Fruit fly (Drosophila melanogaster): ENCODE results near the gene Vsp37A.

Gene Vsp37A

dm6 chrX:621132-621555 is at the start of gene Vsp37A, which contains the start of gene CG13365:
Vsp37A (plus strand) TSS chrX:621530.
CG13365 (minus strand) TSS chrX:621215.
- no peak for TF ChIP-seq h (optimal IDR thresholded peaks at IDR 0.05)
- no peak for TF ChIP-seq Sin3A (optimal IDR thresholded peaks at IDR 0.05)

- no peak for TF ChIP-seq insv (optimal IDR thresholded peaks at IDR 0.05)
- no peak for TF ChIP-seq psq (optimal IDR thresholded peaks at IDR 0.05)
- no peak for TF ChIP-seq Myc (optimal IDR thresholded peaks at IDR 0.05)
- no peak for TF ChIP-seq h (optimal IDR thresholded peaks at IDR 0.05)
- no peak for TF ChIP-seq ttk (optimal IDR thresholded peaks at IDR 0.05)
- no peak for TF ChIP-seq Sin3A (optimal IDR thresholded peaks at IDR 0.05)
Observed at dm6 chrX:580635-581034, 40.7 kb upstream of the Vsp37A start.

dm6 chrX:581825-582224 is 39.5 kb upstream of the Vsp37A start, which contains the start of gene vnd:
vnd (plus strand) TSS chrX:582121.
- TF ChIP-seq Myc (optimal IDR thresholded peaks at IDR 0.05), result no peak
- TF ChIP-seq psq (optimal IDR thresholded peaks at IDR 0.05), result no peak
- TF ChIP-seq Sin3A (optimal IDR thresholded peaks at IDR 0.05), result no peak
- no peak for TF ChIP-seq ttk (optimal IDR thresholded peaks at IDR 0.05)
- no peak for TF ChIP-seq insv (optimal IDR thresholded peaks at IDR 0.05)
- TF ChIP-seq h (optimal IDR thresholded peaks at IDR 0.05), result no peak

dm6 chrX:588941-589340 is 32.4 kb upstream of the Vsp37A start:
- TF ChIP-seq insv (optimal IDR thresholded peaks at IDR 0.05), result no peak
- no peak for TF ChIP-seq h (optimal IDR thresholded peaks at IDR 0.05)
- TF ChIP-seq psq (optimal IDR thresholded peaks at IDR 0.05), result no peak
- no peak for TF ChIP-seq Sin3A (optimal IDR thresholded peaks at IDR 0.05)
- no peak for TF ChIP-seq Myc (optimal IDR thresholded peaks at IDR 0.05)
- no peak for TF ChIP-seq ttk (optimal IDR thresholded peaks at IDR 0.05)

- no peak for TF ChIP-seq ttk (optimal IDR thresholded peaks at IDR 0.05)
- no peak for TF ChIP-seq h (optimal IDR thresholded peaks at IDR 0.05)
- no peak for TF ChIP-seq Myc (optimal IDR thresholded peaks at IDR 0.05)
- TF ChIP-seq Sin3A (optimal IDR thresholded peaks at IDR 0.05), result no peak
- no peak for TF ChIP-seq psq (optimal IDR thresholded peaks at IDR 0.05)
- TF ChIP-seq insv (optimal IDR thresholded peaks at IDR 0.05), result no peak
Observed at dm6 chrX:590479-590878, 30.9 kb upstream of the Vsp37A start.

dm6 chrX:592588-593288 is 28.6 kb upstream of the Vsp37A start:
- TF ChIP-seq psq (optimal IDR thresholded peaks at IDR 0.05) (no peak), ttk (optimal IDR thresholded peaks at IDR 0.05) (no peak), Myc (optimal IDR thresholded peaks at IDR 0.05) (no peak), Sin3A (optimal IDR thresholded peaks at IDR 0.05) (no peak), insv (optimal IDR thresholded peaks at IDR 0.05) (no peak), h (optimal IDR thresholded peaks at IDR 0.05) (no peak)

dm6 chrX:597057-597456 is 24.3 kb upstream of the Vsp37A start:
- TF ChIP-seq insv (optimal IDR thresholded peaks at IDR 0.05) (no peak), ttk (optimal IDR thresholded peaks at IDR 0.05) (no peak)

DNA sequence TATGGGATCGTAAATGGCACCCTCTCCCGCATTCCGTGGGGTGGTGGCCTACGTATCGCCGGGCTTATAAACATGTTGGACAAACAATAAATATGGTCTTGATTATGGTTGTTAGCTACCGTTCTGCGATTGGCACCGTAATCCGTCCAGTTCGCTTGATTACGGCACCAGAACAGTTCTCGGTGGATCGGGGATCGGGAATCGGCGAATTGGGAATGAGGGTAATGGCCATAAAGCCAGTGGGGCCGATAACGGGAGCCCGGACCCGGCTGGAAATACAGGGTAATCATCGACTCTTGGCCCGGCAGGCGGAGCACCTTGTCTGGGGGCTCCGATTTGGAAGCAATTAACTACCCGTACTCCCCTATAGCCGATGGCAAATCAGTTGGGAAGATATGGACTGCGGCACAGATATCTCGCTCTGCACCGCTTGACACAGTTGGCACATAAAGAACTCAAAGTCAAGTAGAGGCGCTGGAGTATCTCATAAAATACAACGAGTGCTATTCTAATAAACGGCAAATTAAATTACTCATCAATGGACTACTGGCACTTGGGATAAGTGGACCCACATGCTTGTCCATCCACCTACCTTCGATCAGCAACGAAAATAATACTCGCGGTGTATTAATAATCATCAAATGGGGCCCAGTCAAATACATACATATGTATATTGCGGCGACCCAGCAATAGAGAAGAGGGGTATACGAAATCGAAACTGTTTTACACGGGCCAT is 22.8 kb upstream of the Vsp37A start:
- TF ChIP-seq h (optimal IDR thresholded peaks at IDR 0.05) (no peak), ttk (optimal IDR thresholded peaks at IDR 0.05) (no peak), psq (optimal IDR thresholded peaks at IDR 0.05) (no peak), Sin3A (optimal IDR thresholded peaks at IDR 0.05) (no peak)

DNA sequence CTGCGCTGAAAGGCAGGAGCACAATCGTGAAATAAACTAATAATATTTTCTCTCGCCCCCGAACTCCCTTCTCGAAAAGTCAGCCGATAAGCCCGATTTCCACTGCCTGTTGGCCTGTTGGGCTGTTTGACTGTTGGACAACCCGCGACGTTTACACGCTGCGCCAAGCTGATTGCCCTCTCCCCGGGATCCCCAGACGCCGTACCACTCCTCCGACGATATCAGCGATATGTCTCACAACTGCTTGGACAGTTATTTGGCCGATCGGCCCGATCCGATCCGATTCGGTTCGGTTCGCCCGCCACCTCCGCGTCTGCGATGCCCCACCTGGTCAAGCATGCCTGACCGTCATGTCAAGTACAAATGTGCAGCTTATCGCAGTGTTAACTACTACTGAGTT is 21.6 kb upstream of the Vsp37A start:
- no peak for TF ChIP-seq h (optimal IDR thresholded peaks at IDR 0.05)

DNA sequence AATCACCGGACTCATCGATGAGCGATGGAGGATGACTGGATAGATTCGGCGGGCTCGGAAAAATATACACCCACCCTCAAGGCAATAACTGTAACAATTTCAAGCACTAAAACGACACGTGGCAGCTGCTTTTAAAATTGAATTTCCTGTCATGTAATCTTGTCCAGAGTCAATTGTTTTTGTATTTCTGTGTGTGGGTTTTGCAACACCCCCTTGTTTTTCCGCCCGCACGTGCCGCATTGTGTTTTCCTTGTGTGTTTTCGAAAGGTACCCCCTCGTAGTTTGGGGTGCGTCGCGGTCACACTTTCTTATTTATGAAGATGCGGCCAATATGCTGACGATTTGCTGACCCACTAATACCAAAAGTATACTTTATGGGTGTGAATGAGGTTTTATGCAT is 19.3 kb upstream of the Vsp37A start:
- TF ChIP-seq ttk (optimal IDR thresholded peaks at IDR 0.05) (no peak), Sin3A (optimal IDR thresholded peaks at IDR 0.05) (no peak), h (optimal IDR thresholded peaks at IDR 0.05) (no peak), insv (optimal IDR thresholded peaks at IDR 0.05) (no peak)

DNA sequence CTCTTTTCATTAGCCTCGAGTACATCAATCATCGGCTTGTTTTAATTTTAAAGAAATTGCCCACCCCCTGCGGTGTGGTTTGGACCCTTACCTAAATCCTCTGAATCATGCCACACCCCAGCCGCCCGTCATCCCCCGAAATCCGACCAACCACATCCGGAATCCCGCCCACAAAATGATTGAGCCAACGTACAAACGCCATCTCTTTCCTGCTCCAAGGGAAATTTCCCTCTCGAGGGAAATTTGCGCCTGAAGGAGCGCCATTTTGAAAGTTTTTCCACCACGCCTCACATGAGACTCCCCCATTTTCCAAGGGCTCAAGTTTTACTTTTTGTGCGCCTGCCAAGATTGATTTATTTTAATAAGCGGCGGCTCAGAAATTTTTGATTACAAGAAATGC is 11.3 kb upstream of the Vsp37A start:
- no peak for TF ChIP-seq Myc (optimal IDR thresholded peaks at IDR 0.05)
- TF ChIP-seq insv (optimal IDR thresholded peaks at IDR 0.05), result no peak
- no peak for TF ChIP-seq ttk (optimal IDR thresholded peaks at IDR 0.05)
- no peak for TF ChIP-seq psq (optimal IDR thresholded peaks at IDR 0.05)
- no peak for TF ChIP-seq h (optimal IDR thresholded peaks at IDR 0.05)
- no peak for TF ChIP-seq Sin3A (optimal IDR thresholded peaks at IDR 0.05)

DNA sequence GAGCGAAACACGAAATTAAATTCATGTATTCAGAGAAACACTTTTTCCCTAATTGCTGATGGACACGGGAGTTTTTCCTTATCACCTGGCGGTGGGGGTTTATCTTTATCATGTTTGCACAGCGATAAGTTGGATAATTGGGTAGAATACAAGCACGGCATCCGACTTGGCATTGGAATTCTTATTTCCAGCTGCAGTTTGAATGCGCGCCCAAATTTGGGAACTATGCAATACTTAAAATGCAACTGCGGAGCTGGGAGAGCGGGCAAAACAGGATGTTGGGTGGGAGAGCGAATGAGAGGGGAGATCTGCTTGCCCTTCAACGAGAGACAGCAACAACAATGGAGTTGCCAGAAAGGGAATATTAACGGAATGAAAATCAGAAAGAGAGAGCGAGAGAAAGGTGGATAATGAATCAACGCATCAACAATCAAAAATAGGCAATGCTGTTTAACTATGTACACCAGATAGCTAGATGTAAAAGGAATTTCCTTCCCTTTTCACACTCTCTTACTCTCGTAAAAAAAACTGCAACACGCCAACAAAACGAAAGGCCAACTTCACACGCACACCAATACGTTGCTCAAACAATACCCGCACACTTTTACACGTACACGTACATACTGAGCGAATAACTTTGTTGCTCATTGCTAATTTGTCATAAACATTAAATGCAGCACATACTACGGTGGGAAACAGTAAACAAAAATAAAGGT is 4.4 kb upstream of the Vsp37A start:
- TF ChIP-seq Myc (optimal IDR thresholded peaks at IDR 0.05) (no peak), h (optimal IDR thresholded peaks at IDR 0.05) (no peak), ttk (optimal IDR thresholded peaks at IDR 0.05) (no peak), Sin3A (optimal IDR thresholded peaks at IDR 0.05) (no peak), insv (optimal IDR thresholded peaks at IDR 0.05) (no peak), psq (optimal IDR thresholded peaks at IDR 0.05) (no peak)

DNA sequence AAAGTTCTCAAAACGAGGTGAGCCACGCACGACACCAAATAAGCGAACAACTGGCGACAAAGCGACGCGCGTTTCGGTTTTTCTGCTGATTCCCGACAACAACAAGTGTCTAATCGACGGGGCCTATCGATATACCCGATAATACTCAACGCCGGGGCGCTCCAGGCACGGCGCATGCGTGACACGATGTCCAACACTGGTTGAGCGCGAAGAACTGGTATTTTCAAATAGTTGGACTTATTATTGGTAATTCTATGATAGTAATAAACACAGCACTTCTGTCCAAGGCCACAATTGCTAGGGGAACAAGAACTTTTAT is 3.9 kb upstream of the Vsp37A start:
- TF ChIP-seq psq (optimal IDR thresholded peaks at IDR 0.05), result no peak
- TF ChIP-seq ttk (optimal IDR thresholded peaks at IDR 0.05), result no peak
- no peak for TF ChIP-seq insv (optimal IDR thresholded peaks at IDR 0.05)
- no peak for TF ChIP-seq Sin3A (optimal IDR thresholded peaks at IDR 0.05)
- no peak for TF ChIP-seq h (optimal IDR thresholded peaks at IDR 0.05)
- TF ChIP-seq Myc (optimal IDR thresholded peaks at IDR 0.05), result no peak

All from Kc167 (cell line).